Worm (Caenorhabditis elegans) whole organism, mixed stage, embryonic: Measurements from ENCODE around the gene C34F11.5.

Experiments
- M03D4.4 ChIP-seq: sonication (generic microtip); optimal IDR thresholded peaks from 2 replicates; lab custom pipeline; 2017; ENCODE audit warnings: mild to moderate bottlenecking, missing genetic modification characterization, missing compliant biosample characterization
- bed-3 ChIP-seq: fragments of 200-800 bp; sonication (Bioruptor generic); optimal IDR thresholded peaks from 3 replicates; lab custom pipeline; 2018; ENCODE audit warnings: mild to moderate bottlenecking, missing genetic modification characterization, moderate library complexity, missing compliant biosample characterization
- blmp-1 ChIP-seq: fragments of 150-350 bp; optimal IDR thresholded peaks from 2 replicates; lab custom pipeline; 2014; ENCODE audit warnings: missing biosample characterization, missing genetic modification characterization
- ceh-39 ChIP-seq: fragments of 150-350 bp; optimal IDR thresholded peaks from 2 replicates; lab custom pipeline; 2014; ENCODE audit warnings: missing biosample characterization, missing genetic modification characterization
- ceh-43 ChIP-seq: fragments of 200-800 bp; sonication (Bioruptor generic); optimal IDR thresholded peaks from 2 replicates; lab custom pipeline; 2018; ENCODE audit warnings: mild to moderate bottlenecking, missing genetic modification characterization, moderate library complexity, missing compliant biosample characterization
- ceh-83 ChIP-seq: fragments of 200-800 bp; sonication (Bioruptor generic); optimal IDR thresholded peaks from 2 replicates; lab custom pipeline; 2018; ENCODE audit warnings: mild to moderate bottlenecking, missing genetic modification characterization, missing compliant biosample characterization
- ces-1 ChIP-seq: fragments of 150-350 bp; optimal IDR thresholded peaks from 2 replicates; lab custom pipeline; 2014; ENCODE audit warnings: missing biosample characterization, missing genetic modification reagents, missing genetic modification characterization
- cnd-1 ChIP-seq: fragments of 200-800 bp; sonication (Bioruptor generic); optimal IDR thresholded peaks from 2 replicates; lab custom pipeline; 2018; ENCODE audit warnings: mild to moderate bottlenecking, missing genetic modification characterization, missing compliant biosample characterization
- drap-1 ChIP-seq: fragments of 200-800 bp; sonication (Bioruptor generic); optimal IDR thresholded peaks from 3 replicates; lab custom pipeline; 2018; ENCODE audit warnings: mild to moderate bottlenecking, missing genetic modification characterization, missing compliant biosample characterization
- elt-1 ChIP-seq: sonication (generic microtip); optimal IDR thresholded peaks from 2 replicates; lab custom pipeline; 2017; ENCODE audit warnings: missing genetic modification characterization, mild to moderate bottlenecking, missing compliant biosample characterization, antibody characterized with exemption, moderate library complexity, borderline replicate concordance; ENCODE audit not compliant: insufficient read depth
- elt-3 ChIP-seq: fragments of 150-350 bp; optimal IDR thresholded peaks from 2 replicates; lab custom pipeline; 2014; ENCODE audit warnings: missing biosample characterization, missing genetic modification characterization
- flh-1 ChIP-seq: fragments of 200-800 bp; sonication (Bioruptor generic); optimal IDR thresholded peaks from 2 replicates; lab custom pipeline; 2018; ENCODE audit warnings: mild to moderate bottlenecking, missing genetic modification characterization, moderate library complexity, missing compliant biosample characterization
- ham-2 ChIP-seq: fragments of 200-800 bp; sonication (Bioruptor generic); optimal IDR thresholded peaks from 2 replicates; lab custom pipeline; 2018; ENCODE audit warnings: mild to moderate bottlenecking, missing genetic modification characterization, missing compliant biosample characterization
- lin-13 ChIP-seq: fragments of 150-350 bp; optimal IDR thresholded peaks from 2 replicates; lab custom pipeline; 2014; ENCODE audit warnings: missing biosample characterization, missing genetic modification characterization
- lin-32 ChIP-seq: fragments of 200-800 bp; sonication (Bioruptor generic); optimal IDR thresholded peaks from 2 replicates; lab custom pipeline; 2018; ENCODE audit warnings: mild to moderate bottlenecking, missing genetic modification characterization, missing compliant biosample characterization
- lsy-2 ChIP-seq: fragments of 150-350 bp; optimal IDR thresholded peaks from 2 replicates; lab custom pipeline; 2014; ENCODE audit warnings: missing biosample characterization, missing genetic modification characterization
- mab-5 ChIP-seq: fragments of 150-350 bp; optimal IDR thresholded peaks from 2 replicates; lab custom pipeline; 2014; ENCODE audit warnings: missing biosample characterization, missing genetic modification characterization
- mep-1 ChIP-seq: fragments of 150-350 bp; optimal IDR thresholded peaks from 2 replicates; lab custom pipeline; 2017; ENCODE audit warnings: missing biosample characterization, missing genetic modification reagents, missing genetic modification characterization, inconsistent platforms
- mls-2 ChIP-seq: sonication (generic microtip); optimal IDR thresholded peaks from 2 replicates; lab custom pipeline; 2016; ENCODE audit warnings: mild to moderate bottlenecking, missing genetic modification characterization, moderate library complexity, missing compliant biosample characterization
- nhr-12 ChIP-seq: fragments of 150-350 bp; optimal IDR thresholded peaks from 2 replicates; lab custom pipeline; 2014; ENCODE audit warnings: missing biosample characterization, missing genetic modification characterization
- nhr-2 ChIP-seq: fragments of 150-350 bp; optimal IDR thresholded peaks from 2 replicates; lab custom pipeline; 2014; ENCODE audit warnings: missing biosample characterization, missing genetic modification characterization
- nhr-237 ChIP-seq: fragments of 150-350 bp; optimal IDR thresholded peaks from 2 replicates; lab custom pipeline; 2014; ENCODE audit warnings: missing biosample characterization, missing genetic modification characterization
- nhr-28 ChIP-seq: fragments of 150-350 bp; optimal IDR thresholded peaks from 2 replicates; lab custom pipeline; 2014; ENCODE audit warnings: missing biosample characterization, missing genetic modification characterization
- nhr-76 ChIP-seq: sonication (generic microtip); optimal IDR thresholded peaks from 2 replicates; lab custom pipeline; 2017; ENCODE audit warnings: missing biosample characterization, missing genetic modification characterization
- pha-4 ChIP-seq: fragments of 150-350 bp; optimal IDR thresholded peaks from 2 replicates; lab custom pipeline; 2018; ENCODE audit warnings: missing biosample characterization, missing genetic modification reagents, missing genetic modification characterization
- sem-2 ChIP-seq: fragments of 200-800 bp; sonication (Bioruptor generic); optimal IDR thresholded peaks from 2 replicates; lab custom pipeline; 2018; ENCODE audit warnings: mild to moderate bottlenecking, missing genetic modification characterization, missing compliant biosample characterization
- snpc-4 ChIP-seq: fragments of 150-350 bp; optimal IDR thresholded peaks from 2 replicates; lab custom pipeline; 2014; ENCODE audit warnings: missing biosample characterization, missing genetic modification characterization
- sptf-1 ChIP-seq: sonication (generic microtip); optimal IDR thresholded peaks from 2 replicates; lab custom pipeline; 2017; ENCODE audit warnings: mild to moderate bottlenecking, missing genetic modification characterization, moderate library complexity, missing compliant biosample characterization
- tbx-8 ChIP-seq: fragments of 200-800 bp; sonication (Bioruptor generic); optimal IDR thresholded peaks from 2 replicates; lab custom pipeline; 2018; ENCODE audit warnings: mild to moderate bottlenecking, missing genetic modification characterization, moderate library complexity, missing compliant biosample characterization
- unc-120 ChIP-seq: sonication (generic microtip); optimal IDR thresholded peaks from 2 replicates; lab custom pipeline; 2017; ENCODE audit warnings: missing genetic modification characterization, missing compliant biosample characterization; ENCODE audit not compliant: poor library complexity, severe bottlenecking
- unc-39 ChIP-seq: fragments of 150-350 bp; optimal IDR thresholded peaks from 2 replicates; lab custom pipeline; 2014; ENCODE audit warnings: missing biosample characterization, missing genetic modification characterization
- unc-62 ChIP-seq: fragments of 150-350 bp; optimal IDR thresholded peaks from 2 replicates; lab custom pipeline; 2014; ENCODE audit warnings: missing biosample characterization, missing genetic modification reagents, missing genetic modification characterization
- zip-8 ChIP-seq: fragments of 150-350 bp; optimal IDR thresholded peaks from 2 replicates; lab custom pipeline; 2014; ENCODE audit warnings: missing biosample characterization, missing genetic modification characterization
- ztf-11 ChIP-seq: fragments of 150-350 bp; optimal IDR thresholded peaks from 2 replicates; lab custom pipeline; 2014; ENCODE audit warnings: missing biosample characterization, missing genetic modification characterization

The C34F11.5 gene

ce11 chrII:5171610-5172009 is 24.0 kb upstream of the C34F11.5 start, which contains the start of gene C27D6.15:
Gene C27D6.15 (plus strand): TSS chrII:5171910.
- TF ChIP-seq flh-1 (no peak), ham-2 (no peak), nhr-28 (tag; lab: Kevin White, UChicago) (no peak), mab-5 (no peak), unc-120 (no peak), elt-1 (tag; lab: Kevin White, UChicago) (no peak), nhr-76 (no peak), nhr-2 (tag; lab: Kevin White, UChicago) (no peak), lin-13 (tag; lab: Kevin White, UChicago) (no peak), ceh-83 (GFP tag; lab: Kevin White, UChicago) (no peak), ztf-11 (tag; lab: Kevin White, UChicago) (no peak), tbx-8 (GFP tag; lab: Kevin White, UChicago) (no peak), pha-4 (no peak), ces-1 (GFP tag; lab: Kevin White, UChicago) (no peak), lin-32 (GFP tag; lab: Kevin White, UChicago) (no peak), nhr-12 (no peak), mls-2 (tag; lab: Kevin White, UChicago) (no peak), sptf-1 (tag; lab: Kevin White, UChicago) (no peak), M03D4.4 (tag; lab: Kevin White, UChicago) (no peak), blmp-1 (tag; lab: Kevin White, UChicago) (no peak)
- TF ChIP-seq, all 35 proteins: peak for 0

ce11 chrII:5172451-5172850 is 23.2 kb upstream of the C34F11.5 start, which contains the start of gene C27D6.1:
Gene C27D6.1 (plus strand): TSS chrII:5172751.
- TF ChIP-seq drap-1 (GFP tag; lab: Kevin White, UChicago), result no peak
- no peak for TF ChIP-seq cnd-1 (tag; lab: Kevin White, UChicago)
- no peak for TF ChIP-seq M03D4.4 (tag; lab: Kevin White, UChicago)
- no peak for TF ChIP-seq lsy-2 (tag; lab: Kevin White, UChicago)
- TF ChIP-seq elt-3, result no peak
- TF ChIP-seq zip-8 (tag; lab: Kevin White, UChicago), result no peak
- TF ChIP-seq sem-2 (GFP tag; lab: Kevin White, UChicago), result no peak
- no peak for TF ChIP-seq sptf-1 (tag; lab: Kevin White, UChicago)
- TF ChIP-seq bed-3, result no peak
- no peak for TF ChIP-seq blmp-1 (tag; lab: Kevin White, UChicago)
- TF ChIP-seq tbx-8 (GFP tag; lab: Kevin White, UChicago), result no peak
- no peak for TF ChIP-seq unc-39
- TF ChIP-seq mep-1, result no peak
- TF ChIP-seq nhr-12, result no peak
- TF ChIP-seq flh-1, result no peak
- no peak for TF ChIP-seq pha-4
- no peak for TF ChIP-seq lin-32 (GFP tag; lab: Kevin White, UChicago)

ce11 chrII:5174370-5174769 is 21.2 kb upstream of the C34F11.5 start, which contains the start of gene C27D6.3:
Gene C27D6.3 (minus strand): TSS chrII:5174470.
- TF ChIP-seq unc-39 (no peak), nhr-12 (no peak), snpc-4 (tag; lab: Kevin White, UChicago) (no peak), elt-3 (no peak), ces-1 (GFP tag; lab: Kevin White, UChicago) (no peak), bed-3 (no peak), mls-2 (tag; lab: Kevin White, UChicago) (no peak), unc-62 (GFP tag; lab: Kevin White, UChicago) (no peak), ceh-39 (tag; lab: Kevin White, UChicago) (no peak), lin-13 (tag; lab: Kevin White, UChicago) (no peak), nhr-237 (tag; lab: Kevin White, UChicago) (no peak), flh-1 (no peak), tbx-8 (GFP tag; lab: Kevin White, UChicago) (no peak), sem-2 (GFP tag; lab: Kevin White, UChicago) (no peak), ceh-43 (GFP tag; lab: Kevin White, UChicago) (no peak), lsy-2 (tag; lab: Kevin White, UChicago) (no peak), mep-1 (no peak), drap-1 (GFP tag; lab: Kevin White, UChicago) (no peak)

ce11 chrII:5176934-5177333 is 18.7 kb upstream of the C34F11.5 start:
- TF ChIP-seq ceh-39 (tag; lab: Kevin White, UChicago) (no peak), blmp-1 (tag; lab: Kevin White, UChicago) (no peak), ztf-11 (tag; lab: Kevin White, UChicago) (no peak), lin-32 (GFP tag; lab: Kevin White, UChicago) (no peak), M03D4.4 (tag; lab: Kevin White, UChicago) (no peak), nhr-237 (tag; lab: Kevin White, UChicago) (no peak), nhr-12 (no peak), sptf-1 (tag; lab: Kevin White, UChicago) (no peak), unc-62 (GFP tag; lab: Kevin White, UChicago) (no peak), nhr-2 (tag; lab: Kevin White, UChicago) (no peak), ceh-43 (GFP tag; lab: Kevin White, UChicago) (no peak)
